Worm (Caenorhabditis elegans) whole organism, early embryonic: Measurements from ENCODE around the gene R08D7.7.

Experiments
- ama-1 ChIP-seq: fragments of 150-350 bp; optimal IDR thresholded peaks from 2 replicates; lab custom pipeline; 2014
- ets-7 ChIP-seq: sonication (generic microtip); optimal IDR thresholded peaks from 2 replicates; lab custom pipeline; 2016; ENCODE audit warnings: missing genotype, missing genetic modification characterization, missing compliant biosample characterization
- scrt-1 ChIP-seq: fragments of 200-800 bp; sonication (Bioruptor generic); IDR thresholded peaks from 2 replicates; pipeline ENCODE4 v1.3.6; 2022; ENCODE audit warnings: missing genetic modification characterization, missing compliant biosample characterization

- TF ChIP-seq scrt-1 (GFP tag; lab: Robert Waterston, UW) (no peak), ama-1 (lab: Kevin White, UChicago) (no peak), ets-7 (no peak)
Measured at ce11 chrIII:9034133-9034532, 44.3 kb downstream of the R08D7.7 start.
